Fruit fly (Drosophila melanogaster): ENCODE measurements around the gene bsk.

The bsk gene

dm6 chr2L:10246785-10247190 is 3.5 kb downstream of the bsk start, which contains the start of gene chico:
chico (minus strand) TSS chr2L:10247078.
- TF ChIP-seq Pif1B (GFP tag; optimal IDR thresholded peaks at IDR 0.05) (no peak), CG32121 (GFP tag; IDR thresholded peaks at IDR 0.05) (no peak), gl (tag; optimal IDR thresholded peaks at IDR 0.05) (no peak), CG15710 (tag; optimal IDR thresholded peaks at IDR 0.05) (no peak), CG8301 (tag; optimal IDR thresholded peaks at IDR 0.05) (no peak), CG12605 (GFP tag; IDR thresholded peaks at IDR 0.05) (no peak), Pif1A (GFP tag; optimal IDR thresholded peaks at IDR 0.05) (no peak), EcR (GFP tag; optimal IDR thresholded peaks at IDR 0.05) (no peak), CG34367 (tag; optimal IDR thresholded peaks at IDR 0.05) (no peak), D1 (tag; optimal IDR thresholded peaks at IDR 0.05) (no peak), Snoo (tag; optimal IDR thresholded peaks at IDR 0.05) (no peak), CG10348 (GFP tag; IDR thresholded peaks at IDR 0.05) (no peak), Ets98B (GFP tag; IDR thresholded peaks at IDR 0.05) (no peak), fd96Ca (GFP tag; IDR thresholded peaks at IDR 0.05) (no peak), CG8159 (tag; optimal IDR thresholded peaks at IDR 0.05) (no peak), CG9948 (tag; optimal IDR thresholded peaks at IDR 0.05) (no peak), CG13204 (GFP tag; optimal IDR thresholded peaks at IDR 0.05) (no peak), CG4496 (GFP tag; IDR thresholded peaks at IDR 0.05) (no peak), rn (GFP tag; IDR thresholded peaks at IDR 0.05) (no peak), CG17806 (tag; optimal IDR thresholded peaks at IDR 0.05) (no peak)

DNA sequence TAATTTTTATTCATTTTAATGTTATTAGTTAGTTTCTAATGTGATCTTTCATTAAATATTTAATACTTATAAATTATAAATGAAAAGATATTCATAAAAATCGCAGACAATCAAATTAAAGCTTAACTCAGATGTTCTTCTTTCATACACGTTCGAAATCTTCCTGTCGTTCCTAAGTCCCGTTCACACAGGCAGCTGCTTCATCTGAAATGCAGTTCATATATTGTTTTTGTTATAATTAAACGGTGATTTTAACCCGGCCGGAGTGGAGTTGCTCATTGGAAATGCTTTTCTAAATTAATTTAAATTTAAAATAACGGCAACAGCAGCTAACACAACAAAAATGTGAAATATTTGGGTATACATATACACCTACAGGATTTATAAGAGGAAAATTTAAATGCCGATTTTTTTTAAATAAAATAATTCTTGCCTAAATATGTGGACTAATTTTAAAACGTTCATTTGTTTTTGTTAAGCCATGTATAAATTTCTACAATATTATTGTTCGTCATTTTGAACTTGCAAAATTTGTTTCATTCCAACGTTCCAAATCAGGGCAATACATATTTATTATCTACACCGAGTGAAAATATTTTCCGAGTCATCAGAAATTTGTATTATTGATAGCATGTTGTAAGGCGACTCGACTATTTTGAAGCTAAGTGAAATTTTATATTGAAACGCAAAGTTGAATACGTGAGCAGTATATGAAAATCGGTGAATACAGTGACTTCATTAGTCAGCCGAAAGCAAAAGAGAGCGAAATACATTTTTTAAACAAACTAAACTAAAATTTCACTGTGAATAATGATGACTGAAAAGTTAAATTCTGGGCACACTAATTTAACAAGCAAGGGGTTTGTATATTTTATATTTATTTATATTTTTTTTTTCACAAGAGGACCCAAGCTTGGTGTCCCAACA is 11.3 kb downstream of the bsk start, which contains the start of gene me31B:
Gene me31B, plus strand, starts transcription at position 616 of the 927 bp plus-strand sequence.
- TF ChIP-seq CG9948 (tag; optimal IDR thresholded peaks at IDR 0.05), result peak; percentile 16
- TF ChIP-seq D1 (tag; optimal IDR thresholded peaks at IDR 0.05), result no peak
- no peak for TF ChIP-seq Snoo (tag; optimal IDR thresholded peaks at IDR 0.05)
- TF ChIP-seq CG15710 (tag; optimal IDR thresholded peaks at IDR 0.05), result no peak

DNA sequence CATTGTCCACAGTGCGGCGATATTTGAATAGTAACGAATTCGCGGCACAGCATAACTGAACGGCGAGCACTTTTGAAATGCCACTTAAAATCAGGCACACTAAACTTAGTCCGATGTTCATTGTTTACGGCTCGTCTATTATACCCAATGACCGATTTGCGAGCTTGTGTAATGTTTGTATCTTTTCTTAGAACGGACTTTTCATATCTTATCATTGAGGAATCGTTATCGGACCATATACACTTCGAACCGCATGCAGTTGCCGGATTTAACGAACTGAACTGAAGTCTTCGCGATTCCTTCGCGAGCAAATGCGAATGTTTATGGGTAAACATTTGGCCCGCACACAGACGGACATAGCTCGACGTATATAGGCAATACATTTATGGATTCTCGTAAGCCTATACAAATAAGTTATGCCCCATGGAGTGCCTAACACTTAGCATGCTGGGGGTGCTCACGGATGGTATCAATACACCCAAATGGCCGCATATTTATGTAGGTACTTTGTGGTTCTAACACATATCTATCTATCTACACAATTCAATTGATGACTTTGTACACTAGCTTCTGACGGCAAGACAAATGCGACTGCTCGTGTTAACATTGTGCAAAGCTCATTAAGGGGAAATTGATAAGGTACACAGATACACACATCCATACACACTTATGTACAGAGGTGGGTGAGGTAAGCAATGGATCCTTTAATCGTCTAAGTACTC is 12.4 kb downstream of the bsk start, which contains the start of gene mthl15:
Gene mthl15, minus strand, starts transcription at position 593 of the 722 bp plus-strand sequence.
- TF ChIP-seq fd96Ca (GFP tag; IDR thresholded peaks at IDR 0.05) (no peak), CG17806 (tag; optimal IDR thresholded peaks at IDR 0.05) (no peak), CG13204 (GFP tag; optimal IDR thresholded peaks at IDR 0.05) (no peak)

dm6 chr2L:10232827-10233226 is 17.5 kb downstream of the bsk start:
- TF ChIP-seq rn (GFP tag; IDR thresholded peaks at IDR 0.05) (no peak), CG14655 (GFP tag; optimal IDR thresholded peaks at IDR 0.05) (no peak)

dm6 chr2L:10232152-10232816 is 18.0 kb downstream of the bsk start, which contains the start of gene eEF1delta:
eEF1delta (plus strand) TSS chr2L:10232507.
- TF ChIP-seq CG32121 (GFP tag; IDR thresholded peaks at IDR 0.05), result no peak
- no peak for TF ChIP-seq rn (GFP tag; IDR thresholded peaks at IDR 0.05)
- TF ChIP-seq gl (tag; optimal IDR thresholded peaks at IDR 0.05), result no peak
- no peak for TF ChIP-seq CG34367 (tag; optimal IDR thresholded peaks at IDR 0.05)
- no peak for TF ChIP-seq Pif1B (GFP tag; optimal IDR thresholded peaks at IDR 0.05)
- TF ChIP-seq fd96Ca (GFP tag; IDR thresholded peaks at IDR 0.05), result no peak
- no peak for TF ChIP-seq CG10348 (GFP tag; IDR thresholded peaks at IDR 0.05)
- TF ChIP-seq CG17806 (tag; optimal IDR thresholded peaks at IDR 0.05), result no peak
- no peak for TF ChIP-seq CG15710 (tag; optimal IDR thresholded peaks at IDR 0.05)
- no peak for TF ChIP-seq CG4496 (GFP tag; IDR thresholded peaks at IDR 0.05)
- no peak for TF ChIP-seq CG9948 (tag; optimal IDR thresholded peaks at IDR 0.05)
- no peak for TF ChIP-seq EcR (GFP tag; optimal IDR thresholded peaks at IDR 0.05)
- no peak for TF ChIP-seq Pif1A (GFP tag; optimal IDR thresholded peaks at IDR 0.05)
- no peak for TF ChIP-seq Snoo (tag; optimal IDR thresholded peaks at IDR 0.05)
- TF ChIP-seq CG14655 (GFP tag; optimal IDR thresholded peaks at IDR 0.05), result no peak
- no peak for TF ChIP-seq CG8159 (tag; optimal IDR thresholded peaks at IDR 0.05)
- no peak for TF ChIP-seq CG13204 (GFP tag; optimal IDR thresholded peaks at IDR 0.05)
- TF ChIP-seq CG12605 (GFP tag; IDR thresholded peaks at IDR 0.05), result no peak
- no peak for TF ChIP-seq D1 (tag; optimal IDR thresholded peaks at IDR 0.05)

dm6 chr2L:10231510-10231909 is 18.8 kb downstream of the bsk start, which contains the start of gene ova:
ova (minus strand) TSS chr2L:10231692.
- TF ChIP-seq CG9948 (tag; optimal IDR thresholded peaks at IDR 0.05) (no peak), Snoo (tag; optimal IDR thresholded peaks at IDR 0.05) (no peak), fd96Ca (GFP tag; IDR thresholded peaks at IDR 0.05) (no peak), CG12605 (GFP tag; IDR thresholded peaks at IDR 0.05) (no peak), CG4496 (GFP tag; IDR thresholded peaks at IDR 0.05) (no peak), CG8159 (tag; optimal IDR thresholded peaks at IDR 0.05) (no peak), CG34367 (tag; optimal IDR thresholded peaks at IDR 0.05) (no peak), CG13204 (GFP tag; optimal IDR thresholded peaks at IDR 0.05) (no peak), Pif1A (GFP tag; optimal IDR thresholded peaks at IDR 0.05) (no peak), D1 (tag; optimal IDR thresholded peaks at IDR 0.05) (no peak), CG15710 (tag; optimal IDR thresholded peaks at IDR 0.05) (no peak), EcR (GFP tag; optimal IDR thresholded peaks at IDR 0.05) (no peak), gl (tag; optimal IDR thresholded peaks at IDR 0.05) (no peak), CG17806 (tag; optimal IDR thresholded peaks at IDR 0.05) (no peak), CG10348 (GFP tag; IDR thresholded peaks at IDR 0.05) (no peak), CG32121 (GFP tag; IDR thresholded peaks at IDR 0.05) (no peak)
